Fruit fly (Drosophila melanogaster): ENCODE measurements around the gene CG4161.

CG4161 gene

DNA sequence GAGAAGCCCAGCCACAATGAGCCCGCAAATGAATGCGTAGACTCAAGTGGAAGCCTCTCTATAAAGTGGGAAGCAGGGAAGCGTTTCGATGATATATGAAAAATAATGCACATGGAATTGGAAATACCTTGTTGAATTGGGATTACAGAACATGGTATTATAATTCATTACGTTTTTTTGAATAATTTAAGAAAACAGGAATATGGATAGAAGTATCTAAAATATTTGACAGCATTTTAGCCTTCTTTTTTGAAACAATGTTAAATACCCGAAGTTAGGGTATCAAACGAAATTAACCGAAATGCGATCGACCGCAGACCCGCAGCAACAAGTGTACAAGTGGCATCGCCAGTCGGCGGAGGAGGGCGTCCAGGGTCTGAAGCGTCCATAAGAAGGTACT, 47.0 kb upstream of the CG4161 start (continued):
- TF ChIP-seq CG11093 (GFP tag; IDR thresholded peaks at IDR 0.05) (no peak), pan (optimal IDR thresholded peaks at IDR 0.05) (no peak), pan (GFP tag; optimal IDR thresholded peaks at IDR 0.05 in 1 of 2, IDR thresholded peaks at IDR 0.05 in 1 of 2) (no peak), PHDP (tag; optimal IDR thresholded peaks at IDR 0.05) (no peak), lbe (GFP tag; optimal IDR thresholded peaks at IDR 0.05) (peak; percentile 70), Med (GFP tag) (no peak), lola (GFP tag; optimal IDR thresholded peaks at IDR 0.05) (peak in 1 of 3 experiments; percentile 25), CG10321 (GFP tag; IDR thresholded peaks at IDR 0.05) (no peak), run (tag; optimal IDR thresholded peaks at IDR 0.05) (no peak), CG6689 (GFP tag; IDR thresholded peaks at IDR 0.05) (0 out of 2 replicates have a peak, but pooled peaks have one; percentile 36), CG6683 (GFP tag; optimal IDR thresholded peaks at IDR 0.05) (no peak), emc (GFP tag; optimal IDR thresholded peaks at IDR 0.05) (no peak), phol (tag; optimal IDR thresholded peaks at IDR 0.05) (peak; percentile 16), Adf1 (GFP tag; IDR thresholded peaks at IDR 0.05) (no peak), B-H2 (GFP tag; optimal IDR thresholded peaks at IDR 0.05) (no peak), row (GFP tag; IDR thresholded peaks at IDR 0.05) (0 out of 3 replicates have a peak, but pooled peaks have one; percentile 19), CG17829 (tag; optimal IDR thresholded peaks at IDR 0.05) (peak; percentile 18), D19A (tag; optimal IDR thresholded peaks at IDR 0.05) (peak; percentile 96), Stat92E (GFP tag; optimal IDR thresholded peaks at IDR 0.05) (peak in 1 of 3 experiments; percentile 49), CHES-1-like (GFP tag; optimal IDR thresholded peaks at IDR 0.05) (no peak), CG6175 (GFP tag; IDR thresholded peaks at IDR 0.05) (no peak), bab2 (GFP tag; optimal IDR thresholded peaks at IDR 0.05) (no peak), sens (GFP tag) (peak; percentile 14), Lhr (GFP tag; optimal IDR thresholded peaks at IDR 0.05) (no peak), sisA (GFP tag; IDR thresholded peaks at IDR 0.05) (no peak), gem (tag; optimal IDR thresholded peaks at IDR 0.05) (peak; percentile 20), grn (GFP tag; optimal IDR thresholded peaks at IDR 0.05) (no peak), CG15514 (GFP tag; optimal IDR thresholded peaks at IDR 0.05) (no peak), nmo (GFP tag; optimal IDR thresholded peaks at IDR 0.05) (peak; percentile 27), nom (GFP tag; optimal IDR thresholded peaks at IDR 0.05) (peak; percentile 36), CG18262 (tag; optimal IDR thresholded peaks at IDR 0.05) (peak; percentile 48), Blimp-1 (GFP tag; optimal IDR thresholded peaks at IDR 0.05) (peak; percentile 26), CG11696 (GFP tag; IDR thresholded peaks at IDR 0.05) (no peak), CG15073 (GFP tag; optimal IDR thresholded peaks at IDR 0.05) (no peak), hth (optimal IDR thresholded peaks at IDR 0.05) (no peak), pho (GFP tag; optimal IDR thresholded peaks at IDR 0.05) (no peak), nerfin-1 (tag; optimal IDR thresholded peaks at IDR 0.05) (no peak), CG14710 (tag; optimal IDR thresholded peaks at IDR 0.05) (peak; percentile 40), CG12299 (tag; optimal IDR thresholded peaks at IDR 0.05) (no peak), CG30020 (tag; optimal IDR thresholded peaks at IDR 0.05) (no peak), insv (GFP tag; optimal IDR thresholded peaks at IDR 0.05) (no peak), CG2712 (tag; optimal IDR thresholded peaks at IDR 0.05) (peak; percentile 59), ara (GFP tag; IDR thresholded peaks at IDR 0.05) (peak; percentile 39; the same call in 1 of the 2 replicates), org-1 (GFP tag; optimal IDR thresholded peaks at IDR 0.05) (no peak), bsh (GFP tag; optimal IDR thresholded peaks at IDR 0.05) (peak; percentile 24 to 32), dmrt11E (tag; optimal IDR thresholded peaks at IDR 0.05) (peak; percentile 55), CG13287 (GFP tag; IDR thresholded peaks at IDR 0.05; ENCODE audit: partially characterized antibody) (no peak), CG6854 (GFP tag; optimal IDR thresholded peaks at IDR 0.05) (no peak), CG6765 (GFP tag; optimal IDR thresholded peaks at IDR 0.05) (no peak), CG10565 (GFP tag; optimal IDR thresholded peaks at IDR 0.05) (no peak), Xrp1 (GFP tag; IDR thresholded peaks at IDR 0.05) (peak; percentile 66; the same call in 1 of the 2 replicates)
